Fruit fly (Drosophila melanogaster) S2 (cell line): ENCODE results near the gene Sry-beta.

Experiments
- CG8478 ChIP-seq: fragments of >200 bp; optimal IDR thresholded peaks from 2 replicates; lab custom pipeline; 2018
- CTCF ChIP-seq, 2 experiments: fragments of >200 bp; optimal IDR thresholded peaks; 2 replicates each; lab custom pipeline; 2018

DNA sequence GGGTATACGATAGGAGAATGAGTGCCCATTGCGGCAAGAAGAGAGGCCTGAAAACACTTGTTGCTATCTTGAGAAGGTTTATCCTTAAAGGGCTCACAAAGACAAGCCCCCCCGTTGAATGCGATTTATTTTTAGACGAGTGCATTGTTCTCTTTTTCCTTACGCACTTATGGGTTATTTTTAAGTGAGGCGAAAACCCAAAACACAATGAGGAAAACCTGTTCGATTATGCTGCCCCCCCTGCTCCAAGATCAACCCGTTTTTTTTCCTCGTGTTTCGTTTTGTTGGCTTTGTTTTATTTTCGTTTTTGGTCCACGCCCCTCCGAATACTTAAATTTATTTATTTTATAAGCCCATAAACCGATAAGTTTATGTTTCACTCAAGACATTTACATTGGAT, 20.4 kb downstream of the Sry-beta start:
- TF ChIP-seq CTCF (optimal IDR thresholded peaks at IDR 0.05; lab: Kevin White, UChicago) = no peak
- TF ChIP-seq CG8478 = no peak
